Worm (Caenorhabditis elegans) whole organism, mixed stage, embryonic: ENCODE measurements around the gene gck-2.

Experiments used
- bed-3 ChIP-seq: fragments of 200-800 bp; sonication (Bioruptor generic); optimal IDR thresholded peaks from 3 replicates; lab custom pipeline; 2018; ENCODE audit warnings: mild to moderate bottlenecking, missing genetic modification characterization, moderate library complexity, missing compliant biosample characterization
- blmp-1 ChIP-seq: fragments of 150-350 bp; optimal IDR thresholded peaks from 2 replicates; lab custom pipeline; 2014; ENCODE audit warnings: missing biosample characterization, missing genetic modification characterization
- ceh-43 ChIP-seq: fragments of 200-800 bp; sonication (Bioruptor generic); optimal IDR thresholded peaks from 2 replicates; lab custom pipeline; 2018; ENCODE audit warnings: mild to moderate bottlenecking, missing genetic modification characterization, moderate library complexity, missing compliant biosample characterization
- ceh-83 ChIP-seq: fragments of 200-800 bp; sonication (Bioruptor generic); optimal IDR thresholded peaks from 2 replicates; lab custom pipeline; 2018; ENCODE audit warnings: mild to moderate bottlenecking, missing genetic modification characterization, missing compliant biosample characterization
- ces-1 ChIP-seq: fragments of 150-350 bp; optimal IDR thresholded peaks from 2 replicates; lab custom pipeline; 2014; ENCODE audit warnings: missing biosample characterization, missing genetic modification reagents, missing genetic modification characterization
- drap-1 ChIP-seq: fragments of 200-800 bp; sonication (Bioruptor generic); optimal IDR thresholded peaks from 3 replicates; lab custom pipeline; 2018; ENCODE audit warnings: mild to moderate bottlenecking, missing genetic modification characterization, missing compliant biosample characterization
- elt-1 ChIP-seq: sonication (generic microtip); optimal IDR thresholded peaks from 2 replicates; lab custom pipeline; 2017; ENCODE audit warnings: missing genetic modification characterization, mild to moderate bottlenecking, missing compliant biosample characterization, antibody characterized with exemption, moderate library complexity, borderline replicate concordance; ENCODE audit not compliant: insufficient read depth
- flh-1 ChIP-seq: fragments of 200-800 bp; sonication (Bioruptor generic); optimal IDR thresholded peaks from 2 replicates; lab custom pipeline; 2018; ENCODE audit warnings: mild to moderate bottlenecking, missing genetic modification characterization, moderate library complexity, missing compliant biosample characterization
- ham-2 ChIP-seq: fragments of 200-800 bp; sonication (Bioruptor generic); optimal IDR thresholded peaks from 2 replicates; lab custom pipeline; 2018; ENCODE audit warnings: mild to moderate bottlenecking, missing genetic modification characterization, missing compliant biosample characterization
- hlh-1 ChIP-seq: fragments of 150-350 bp; optimal IDR thresholded peaks from 2 replicates; lab custom pipeline; 2014; ENCODE audit warnings: missing biosample characterization, missing genetic modification reagents, missing genetic modification characterization
- lin-13 ChIP-seq: fragments of 150-350 bp; optimal IDR thresholded peaks from 2 replicates; lab custom pipeline; 2014; ENCODE audit warnings: missing biosample characterization, missing genetic modification characterization
- lin-32 ChIP-seq: fragments of 200-800 bp; sonication (Bioruptor generic); optimal IDR thresholded peaks from 2 replicates; lab custom pipeline; 2018; ENCODE audit warnings: mild to moderate bottlenecking, missing genetic modification characterization, missing compliant biosample characterization
- lsy-2 ChIP-seq: fragments of 150-350 bp; optimal IDR thresholded peaks from 2 replicates; lab custom pipeline; 2014; ENCODE audit warnings: missing biosample characterization, missing genetic modification characterization
- mab-5 ChIP-seq: fragments of 150-350 bp; optimal IDR thresholded peaks from 2 replicates; lab custom pipeline; 2014; ENCODE audit warnings: missing biosample characterization, missing genetic modification characterization
- mep-1 ChIP-seq: fragments of 150-350 bp; optimal IDR thresholded peaks from 2 replicates; lab custom pipeline; 2017; ENCODE audit warnings: missing biosample characterization, missing genetic modification reagents, missing genetic modification characterization, inconsistent platforms
- mls-2 ChIP-seq: sonication (generic microtip); optimal IDR thresholded peaks from 2 replicates; lab custom pipeline; 2016; ENCODE audit warnings: mild to moderate bottlenecking, missing genetic modification characterization, moderate library complexity, missing compliant biosample characterization
- nhr-12 ChIP-seq: fragments of 150-350 bp; optimal IDR thresholded peaks from 2 replicates; lab custom pipeline; 2014; ENCODE audit warnings: missing biosample characterization, missing genetic modification characterization
- nhr-237 ChIP-seq: fragments of 150-350 bp; optimal IDR thresholded peaks from 2 replicates; lab custom pipeline; 2014; ENCODE audit warnings: missing biosample characterization, missing genetic modification characterization
- nhr-28 ChIP-seq: fragments of 150-350 bp; optimal IDR thresholded peaks from 2 replicates; lab custom pipeline; 2014; ENCODE audit warnings: missing biosample characterization, missing genetic modification characterization
- nhr-76 ChIP-seq: sonication (generic microtip); optimal IDR thresholded peaks from 2 replicates; lab custom pipeline; 2017; ENCODE audit warnings: missing biosample characterization, missing genetic modification characterization
- pha-4 ChIP-seq: fragments of 150-350 bp; optimal IDR thresholded peaks from 2 replicates; lab custom pipeline; 2018; ENCODE audit warnings: missing biosample characterization, missing genetic modification reagents, missing genetic modification characterization
- sem-2 ChIP-seq: fragments of 200-800 bp; sonication (Bioruptor generic); optimal IDR thresholded peaks from 2 replicates; lab custom pipeline; 2018; ENCODE audit warnings: mild to moderate bottlenecking, missing genetic modification characterization, missing compliant biosample characterization
- snpc-4 ChIP-seq: fragments of 150-350 bp; optimal IDR thresholded peaks from 2 replicates; lab custom pipeline; 2014; ENCODE audit warnings: missing biosample characterization, missing genetic modification characterization
- sptf-1 ChIP-seq: sonication (generic microtip); optimal IDR thresholded peaks from 2 replicates; lab custom pipeline; 2017; ENCODE audit warnings: mild to moderate bottlenecking, missing genetic modification characterization, moderate library complexity, missing compliant biosample characterization
- tbx-8 ChIP-seq: fragments of 200-800 bp; sonication (Bioruptor generic); optimal IDR thresholded peaks from 2 replicates; lab custom pipeline; 2018; ENCODE audit warnings: mild to moderate bottlenecking, missing genetic modification characterization, moderate library complexity, missing compliant biosample characterization
- unc-120 ChIP-seq: sonication (generic microtip); optimal IDR thresholded peaks from 2 replicates; lab custom pipeline; 2017; ENCODE audit warnings: missing genetic modification characterization, missing compliant biosample characterization; ENCODE audit not compliant: poor library complexity, severe bottlenecking
- unc-39 ChIP-seq: fragments of 150-350 bp; optimal IDR thresholded peaks from 2 replicates; lab custom pipeline; 2014; ENCODE audit warnings: missing biosample characterization, missing genetic modification characterization
- unc-62 ChIP-seq: fragments of 150-350 bp; optimal IDR thresholded peaks from 2 replicates; lab custom pipeline; 2014; ENCODE audit warnings: missing biosample characterization, missing genetic modification reagents, missing genetic modification characterization
- zip-8 ChIP-seq: fragments of 150-350 bp; optimal IDR thresholded peaks from 2 replicates; lab custom pipeline; 2014; ENCODE audit warnings: missing biosample characterization, missing genetic modification characterization
- ztf-11 ChIP-seq: fragments of 150-350 bp; optimal IDR thresholded peaks from 2 replicates; lab custom pipeline; 2014; ENCODE audit warnings: missing biosample characterization, missing genetic modification characterization

The gck-2 gene

DNA sequence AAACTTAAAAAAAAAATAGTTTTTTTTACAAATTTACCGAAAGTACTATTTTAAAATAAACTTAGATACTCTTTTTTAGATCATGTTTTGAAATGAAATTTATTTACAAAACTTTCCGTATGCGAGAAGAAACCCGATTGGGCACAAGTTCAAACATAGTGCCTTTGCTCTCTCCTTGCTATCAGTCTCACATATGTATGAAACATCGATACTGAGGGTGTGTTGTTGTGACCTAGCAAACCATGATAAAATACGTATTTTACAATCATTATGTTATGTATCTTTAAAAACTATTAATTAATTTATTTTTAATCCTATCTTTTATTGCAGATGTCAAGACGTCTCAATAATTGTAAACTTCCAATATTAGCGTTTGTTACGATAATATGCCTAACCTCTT lies 17.6 kb upstream of the gck-2 start:
- TF ChIP-seq ces-1 (no peak), ham-2 (GFP tag; lab: Kevin White, UChicago) (no peak), sptf-1 (no peak), nhr-28 (tag; lab: Kevin White, UChicago) (no peak), mep-1 (tag; lab: Kevin White, UChicago) (no peak), sem-2 (no peak), unc-39 (no peak), flh-1 (GFP tag; lab: Kevin White, UChicago) (no peak), mls-2 (tag; lab: Kevin White, UChicago) (no peak), drap-1 (no peak), zip-8 (tag; lab: Kevin White, UChicago) (no peak), hlh-1 (tag; lab: Kevin White, UChicago) (no peak), snpc-4 (no peak), ztf-11 (no peak), unc-120 (tag; lab: Kevin White, UChicago) (no peak), blmp-1 (no peak), lsy-2 (tag; lab: Kevin White, UChicago) (no peak), tbx-8 (GFP tag; lab: Kevin White, UChicago) (no peak)

ce11 chrV:6808962-6809361 lies 16.5 kb upstream of the gck-2 start, which contains the start of gene dmsr-16:
dmsr-16 (minus strand) TSS chrV:6809062.
- TF ChIP-seq nhr-12: no peak
- TF ChIP-seq pha-4 (tag; lab: Kevin White, UChicago): no peak
- no peak for TF ChIP-seq lin-32 (GFP tag; lab: Kevin White, UChicago)
- TF ChIP-seq lin-13 (tag; lab: Kevin White, UChicago): no peak
- no peak for TF ChIP-seq mls-2 (tag; lab: Kevin White, UChicago)
- TF ChIP-seq nhr-76 (tag; lab: Kevin White, UChicago): no peak
- no peak for TF ChIP-seq unc-62 (GFP tag; lab: Kevin White, UChicago)
- TF ChIP-seq bed-3 (GFP tag; lab: Kevin White, UChicago): no peak
- no peak for TF ChIP-seq mep-1 (tag; lab: Kevin White, UChicago)
- no peak for TF ChIP-seq zip-8 (tag; lab: Kevin White, UChicago)

DNA sequence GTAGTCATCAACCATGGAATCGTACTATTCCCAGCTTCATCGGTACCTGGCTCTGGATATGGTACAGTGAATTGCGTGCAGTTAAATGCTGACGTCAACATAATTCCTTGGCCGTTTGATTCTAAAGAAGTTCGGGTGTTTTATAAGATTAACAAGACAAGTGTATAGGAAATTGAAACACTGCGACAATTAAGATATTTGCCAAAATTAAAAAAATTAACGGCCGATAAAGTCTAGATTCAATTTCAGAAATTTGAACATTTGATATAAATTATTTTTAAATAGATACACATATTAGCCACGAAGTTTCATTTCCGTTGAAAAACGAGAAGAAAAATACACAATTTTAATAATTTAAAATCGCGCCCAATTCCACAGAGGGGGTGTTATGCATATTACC lies 13.9 kb upstream of the gck-2 start, which contains the start of gene dmsr-12:
TSS of gene dmsr-12 (minus strand) at position 101 of the 400 bp plus-strand sequence.
- TF ChIP-seq lin-13 (tag; lab: Kevin White, UChicago): no peak

ce11 chrV:6803992-6804391 lies 11.5 kb upstream of the gck-2 start, which contains the start of gene dmsr-11:
dmsr-11 (minus strand) TSS chrV:6804092.
- TF ChIP-seq lsy-2 (tag; lab: Kevin White, UChicago) (no peak), ceh-83 (GFP tag; lab: Kevin White, UChicago) (no peak), nhr-28 (tag; lab: Kevin White, UChicago) (no peak)

ce11 chrV:6801850-6802249 lies 9.4 kb upstream of the gck-2 start, which contains the start of gene dmsr-10:
dmsr-10 (minus strand) TSS chrV:6801950.
- TF ChIP-seq ztf-11 (no peak), tbx-8 (GFP tag; lab: Kevin White, UChicago) (no peak), elt-1 (tag; lab: Kevin White, UChicago) (no peak), hlh-1 (tag; lab: Kevin White, UChicago) (no peak), nhr-237 (no peak), bed-3 (GFP tag; lab: Kevin White, UChicago) (no peak), nhr-76 (tag; lab: Kevin White, UChicago) (no peak), zip-8 (tag; lab: Kevin White, UChicago) (no peak), mab-5 (no peak), sem-2 (no peak), nhr-28 (tag; lab: Kevin White, UChicago) (no peak), unc-62 (GFP tag; lab: Kevin White, UChicago) (no peak), ceh-43 (GFP tag; lab: Kevin White, UChicago) (no peak)

DNA sequence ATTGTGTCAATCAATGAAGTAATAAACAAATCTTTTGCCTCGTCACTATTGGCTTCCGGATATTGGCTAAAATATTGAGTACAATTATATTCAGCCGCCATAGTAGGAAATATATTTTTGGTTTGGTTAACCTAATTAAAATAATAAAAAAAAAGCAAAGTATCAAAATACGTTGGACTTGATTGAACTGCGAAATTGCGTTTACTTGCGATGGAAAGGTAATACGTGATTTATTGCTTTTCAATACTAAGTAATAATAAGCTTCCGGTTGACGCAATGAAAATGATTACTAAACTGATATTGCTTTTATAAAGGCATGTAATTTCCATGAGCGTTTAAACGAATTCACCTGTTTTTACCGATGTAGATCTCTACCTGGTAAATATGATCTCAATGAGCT lies 7.1 kb upstream of the gck-2 start, which contains the start of gene dmsr-9:
TSS of gene dmsr-9 (minus strand) at position 101 of the 400 bp plus-strand sequence.
- TF ChIP-seq ceh-43 (GFP tag; lab: Kevin White, UChicago) (no peak), sptf-1 (no peak), elt-1 (tag; lab: Kevin White, UChicago) (no peak), lin-13 (tag; lab: Kevin White, UChicago) (no peak), ces-1 (no peak), mls-2 (tag; lab: Kevin White, UChicago) (no peak)
